Fruit fly (Drosophila melanogaster) whole organism, embryonic: ENCODE measurements around the gene Ptpmeg2.
A peak's percentile ranks its signal among the peaks of the same experiment; 100 is the strongest.

Experiments
- B-H1 ChIP-seq: fragments of 200-800 bp; sonication (Bioruptor generic); IDR thresholded peaks from 3 replicates; pipeline ENCODE4 v1.3.6; 2022; ENCODE audit warnings: missing biosample characterization, missing genetic modification characterization
- B-H2 ChIP-seq: fragments of 200-800 bp; sonication (Bioruptor generic); optimal IDR thresholded peaks from 2 replicates; lab custom pipeline; 2018; ENCODE audit warnings: missing biosample characterization, mild to moderate bottlenecking, missing genetic modification characterization
- BtbVII ChIP-seq: fragments of 200-800 bp; sonication (Bioruptor generic); optimal IDR thresholded peaks from 3 replicates; lab custom pipeline; 2017; ENCODE audit warnings: missing biosample characterization, mild to moderate bottlenecking, missing genetic modification characterization
- CG10431 ChIP-seq: fragments of 200-800 bp; sonication (Bioruptor generic); optimal IDR thresholded peaks from 3 replicates; lab custom pipeline; 2018; ENCODE audit warnings: missing biosample characterization, mild to moderate bottlenecking, missing genetic modification characterization
- CG12236 ChIP-seq: fragments of 200-800 bp; sonication (Bioruptor generic); optimal IDR thresholded peaks from 2 replicates; lab custom pipeline; 2016; ENCODE audit warnings: missing biosample characterization, missing genetic modification characterization
- CG16863 ChIP-seq: fragments of 200-800 bp; sonication (Bioruptor generic); optimal IDR thresholded peaks from 3 replicates; lab custom pipeline; 2016; ENCODE audit warnings: missing biosample characterization, missing genetic modification characterization
- CG1832 ChIP-seq: fragments of 200-800 bp; sonication (Bioruptor generic); optimal IDR thresholded peaks from 2 replicates; lab custom pipeline; 2017; ENCODE audit warnings: missing biosample characterization, mild to moderate bottlenecking, missing genetic modification characterization, inconsistent platforms
- CG18599 ChIP-seq: fragments of 200-800 bp; sonication (Bioruptor generic); optimal IDR thresholded peaks from 3 replicates; lab custom pipeline; 2017; ENCODE audit warnings: missing biosample characterization, missing genetic modification characterization, mild to moderate bottlenecking, moderate library complexity, missing genetic modification reagents
- CG18619 ChIP-seq: fragments of 200-800 bp; sonication (Bioruptor generic); optimal IDR thresholded peaks from 3 replicates; lab custom pipeline; 2017; ENCODE audit warnings: missing biosample characterization, mild to moderate bottlenecking, missing genetic modification characterization
- CG18764 ChIP-seq: fragments of 200-800 bp; sonication (Bioruptor generic); optimal IDR thresholded peaks from 3 replicates; lab custom pipeline; 2016; ENCODE audit warnings: missing biosample characterization, missing genetic modification characterization
- CG2120 ChIP-seq: fragments of 200-800 bp; sonication (Bioruptor generic); optimal IDR thresholded peaks from 3 replicates; lab custom pipeline; 2016; ENCODE audit warnings: missing biosample characterization, missing genetic modification characterization
- CG42726 ChIP-seq: fragments of 200-800 bp; sonication (Bioruptor generic); IDR thresholded peaks from 2 replicates; pipeline ENCODE4 v1.3.6; 2022; ENCODE audit warnings: missing biosample characterization, missing genetic modification characterization; ENCODE audit not compliant: partially characterized antibody
- CG43689 ChIP-seq: fragments of 200-800 bp; sonication (Bioruptor generic); IDR thresholded peaks from 2 replicates; pipeline ENCODE4 v1.3.6; 2022; ENCODE audit warnings: missing biosample characterization, missing genetic modification characterization
- CG4707 ChIP-seq: fragments of 200-800 bp; sonication (Bioruptor generic); optimal IDR thresholded peaks from 2 replicates; lab custom pipeline; 2018; ENCODE audit warnings: missing biosample characterization, mild to moderate bottlenecking, missing genetic modification characterization, moderate library complexity
- CG4820 ChIP-seq: fragments of 200-800 bp; sonication (Bioruptor generic); optimal IDR thresholded peaks from 3 replicates; lab custom pipeline; 2016; ENCODE audit warnings: missing biosample characterization, missing genetic modification characterization
- CG6813 ChIP-seq: fragments of 200-800 bp; sonication (Bioruptor generic); optimal IDR thresholded peaks from 2 replicates; lab custom pipeline; 2017; ENCODE audit warnings: missing biosample characterization, missing genetic modification characterization, mild to moderate bottlenecking, moderate library complexity, missing genetic modification reagents
- CG6854 ChIP-seq: fragments of 200-800 bp; sonication (Bioruptor generic); optimal IDR thresholded peaks from 3 replicates; lab custom pipeline; 2017; ENCODE audit warnings: missing biosample characterization, mild to moderate bottlenecking, missing genetic modification characterization
- CG7271 ChIP-seq: fragments of 200-800 bp; sonication (Bioruptor generic); optimal IDR thresholded peaks from 2 replicates; lab custom pipeline; 2018; ENCODE audit warnings: missing biosample characterization, mild to moderate bottlenecking, missing genetic modification characterization, moderate library complexity
- CG7786 ChIP-seq: fragments of 200-800 bp; sonication (Bioruptor generic); optimal IDR thresholded peaks from 2 replicates; lab custom pipeline; 2016; ENCODE audit warnings: missing biosample characterization, missing genetic modification characterization
- CG9609 ChIP-seq: fragments of 200-800 bp; sonication (Bioruptor generic); optimal IDR thresholded peaks from 3 replicates; lab custom pipeline; 2016; ENCODE audit warnings: missing biosample characterization, missing genetic modification characterization
- CrebB ChIP-seq: fragments of 200-800 bp; sonication (Bioruptor generic); optimal IDR thresholded peaks from 3 replicates; lab custom pipeline; 2018; ENCODE audit warnings: missing biosample characterization, mild to moderate bottlenecking, missing genetic modification characterization
- HmgZ ChIP-seq: fragments of 200-800 bp; sonication (Bioruptor generic); optimal IDR thresholded peaks from 2 replicates; lab custom pipeline; 2018; ENCODE audit warnings: missing biosample characterization, mild to moderate bottlenecking, missing genetic modification characterization
- Lhr ChIP-seq: fragments of 200-800 bp; sonication (Bioruptor generic); optimal IDR thresholded peaks from 3 replicates; lab custom pipeline; 2017; ENCODE audit warnings: mild to moderate bottlenecking, missing biosample characterization, missing genetic modification reagents, missing genetic modification characterization
- MTF-1 ChIP-seq: fragments of 200-800 bp; sonication (Bioruptor generic); optimal IDR thresholded peaks from 2 replicates; lab custom pipeline; 2018; ENCODE audit warnings: missing biosample characterization, mild to moderate bottlenecking, missing genetic modification characterization, borderline replicate concordance
- NFAT ChIP-seq: fragments of 200-800 bp; sonication (Bioruptor generic); IDR thresholded peaks from 2 replicates; pipeline ENCODE4 v1.3.6; 2022; ENCODE audit warnings: missing biosample characterization, missing genetic modification characterization
- Neu2 ChIP-seq: fragments of 200-800 bp; sonication (Bioruptor generic); optimal IDR thresholded peaks from 3 replicates; lab custom pipeline; 2016; ENCODE audit warnings: missing biosample characterization, missing genetic modification characterization, borderline replicate concordance
- Nf-YC ChIP-seq: fragments of 200-800 bp; optimal IDR thresholded peaks from 3 replicates; lab custom pipeline; 2019; ENCODE audit warnings: missing biosample characterization, mild to moderate bottlenecking, missing genetic modification characterization, moderate library complexity
- Ssrp ChIP-seq: fragments of 200-800 bp; sonication (Bioruptor generic); optimal IDR thresholded peaks from 2 replicates; lab custom pipeline; 2018; ENCODE audit warnings: missing biosample characterization, mild to moderate bottlenecking, missing genetic modification characterization, moderate library complexity
- Vsx1 ChIP-seq: fragments of 200-800 bp; sonication (Bioruptor generic); optimal IDR thresholded peaks from 2 replicates; lab custom pipeline; 2017; ENCODE audit warnings: missing biosample characterization, mild to moderate bottlenecking, missing genetic modification characterization, missing genetic modification reagents
- Xrp1 ChIP-seq: fragments of 200-800 bp; sonication (Bioruptor generic); IDR thresholded peaks from 2 replicates; pipeline ENCODE4 v1.3.6; 2022; ENCODE audit warnings: missing biosample characterization, missing genetic modification characterization
- ash1 ChIP-seq: fragments of 200-800 bp; sonication (Bioruptor generic); optimal IDR thresholded peaks from 2 replicates; lab custom pipeline; 2018; ENCODE audit warnings: missing biosample characterization, mild to moderate bottlenecking, missing genetic modification characterization
- ato ChIP-seq: fragments of 200-800 bp; sonication (Bioruptor generic); IDR thresholded peaks from 2 replicates; pipeline ENCODE4 v1.3.6; 2022; ENCODE audit warnings: missing biosample characterization, missing genetic modification characterization; ENCODE audit not compliant: partially characterized antibody
- bbx ChIP-seq: fragments of 200-800 bp; sonication (Bioruptor generic); IDR thresholded peaks from 2 replicates; pipeline ENCODE4 v1.3.6; 2022; ENCODE audit warnings: missing biosample characterization, missing genetic modification characterization; ENCODE audit not compliant: partially characterized antibody
- bigmax ChIP-seq: fragments of 200-800 bp; sonication (Bioruptor generic); optimal IDR thresholded peaks from 2 replicates; lab custom pipeline; 2018; ENCODE audit warnings: missing biosample characterization, mild to moderate bottlenecking, missing genetic modification characterization
- chm ChIP-seq: fragments of 200-800 bp; sonication (Bioruptor generic); IDR thresholded peaks from 2 replicates; pipeline ENCODE4 v1.3.6; 2022; ENCODE audit warnings: missing biosample characterization, missing genetic modification characterization
- dimm ChIP-seq: fragments of 200-800 bp; sonication (Bioruptor generic); IDR thresholded peaks from 2 replicates; pipeline ENCODE4 v1.3.6; 2022; ENCODE audit warnings: missing biosample characterization, missing genetic modification characterization
- jumu ChIP-seq: fragments of 200-800 bp; sonication (Bioruptor generic); optimal IDR thresholded peaks from 3 replicates; lab custom pipeline; 2016; ENCODE audit warnings: missing biosample characterization, missing genetic modification characterization
- klu ChIP-seq: fragments of 200-800 bp; sonication (Bioruptor generic); IDR thresholded peaks from 2 replicates; pipeline ENCODE4 v1.3.6; 2022; ENCODE audit warnings: missing biosample characterization, missing genetic modification characterization
- lilli ChIP-seq: fragments of 200-800 bp; sonication (Bioruptor generic); optimal IDR thresholded peaks from 3 replicates; lab custom pipeline; 2016; ENCODE audit warnings: missing biosample characterization, missing genetic modification characterization
- maf-S ChIP-seq: fragments of 200-800 bp; sonication (Bioruptor generic); optimal IDR thresholded peaks from 2 replicates; lab custom pipeline; 2016; ENCODE audit warnings: missing biosample characterization, missing genetic modification characterization
- nom ChIP-seq: fragments of 200-800 bp; sonication (Bioruptor generic); optimal IDR thresholded peaks from 2 replicates; lab custom pipeline; 2017; ENCODE audit warnings: missing biosample characterization, missing genetic modification characterization, mild to moderate bottlenecking, moderate library complexity, missing genetic modification reagents
- ro ChIP-seq: fragments of 200-800 bp; sonication (Bioruptor generic); IDR thresholded peaks from 2 replicates; pipeline ENCODE4 v1.3.6; 2022; ENCODE audit warnings: missing biosample characterization, missing genetic modification characterization
- seq ChIP-seq: fragments of 200-800 bp; sonication (Bioruptor generic); IDR thresholded peaks from 2 replicates; pipeline ENCODE4 v1.3.6; 2022; ENCODE audit warnings: missing biosample characterization, missing genetic modification characterization
- tin ChIP-seq: fragments of 200-800 bp; sonication (Bioruptor generic); optimal IDR thresholded peaks from 3 replicates; lab custom pipeline; 2016; ENCODE audit warnings: missing biosample characterization, missing genetic modification characterization
- tio ChIP-seq: fragments of 200-800 bp; sonication (Bioruptor generic); optimal IDR thresholded peaks from 2 replicates; lab custom pipeline; 2017; ENCODE audit warnings: missing biosample characterization, missing genetic modification characterization, inconsistent platforms
- ttk ChIP-seq: fragments of 200-800 bp; sonication (Bioruptor generic); IDR thresholded peaks from 2 replicates; pipeline ENCODE4 v2.1.2; 2022; ENCODE audit warnings: missing biosample characterization, missing genetic modification characterization
- wdn ChIP-seq: fragments of 200-800 bp; sonication (Bioruptor generic); IDR thresholded peaks from 2 replicates; pipeline ENCODE4 v1.3.6; 2022; ENCODE audit warnings: missing biosample characterization, missing genetic modification characterization
- zen2 ChIP-seq: fragments of 200-800 bp; sonication (Bioruptor generic); IDR thresholded peaks from 3 replicates; pipeline ENCODE4 v1.3.6; 2022; ENCODE audit warnings: missing biosample characterization, missing genetic modification characterization; ENCODE audit not compliant: partially characterized antibody

Gene Ptpmeg2

dm6 chrX:9578696-9579509 lies 80.0 kb downstream of the Ptpmeg2 start (continued):
- TF ChIP-seq klu (GFP tag; lab: Robert Waterston, UW) (peak; percentile 96), Lhr (GFP tag; lab: Kevin White, UChicago) (peak; percentile 97), Vsx1 (GFP tag; lab: Kevin White, UChicago) (peak; percentile 95), CG43689 (peak; percentile 94), chm (peak; percentile 99), ttk (GFP tag; lab: Robert Waterston, UW) (peak; percentile 98), CG18764 (GFP tag; lab: Kevin White, UChicago) (peak; percentile 94), seq (GFP tag; lab: Robert Waterston, UW) (peak; percentile 97), ro (GFP tag; lab: Robert Waterston, UW) (peak; percentile 98), CG4820 (peak; percentile 97), CrebB (tag; lab: Kevin White, UChicago) (peak; percentile 95), dimm (GFP tag; lab: Robert Waterston, UW) (peak; percentile 98), CG4707 (GFP tag; lab: Kevin White, UChicago) (peak; percentile 96), CG42726 (GFP tag; lab: Robert Waterston, UW) (no peak), CG1832 (GFP tag; lab: Kevin White, UChicago) (peak; percentile 84), ato (GFP tag; lab: Robert Waterston, UW) (no peak), CG7271 (tag; lab: Kevin White, UChicago) (peak; percentile 86), wdn (GFP tag; lab: Robert Waterston, UW) (peak; percentile 98), B-H2 (GFP tag; lab: Kevin White, UChicago) (peak; percentile 67), NFAT (GFP tag; lab: Robert Waterston, UW) (peak; percentile 99), ash1 (peak; percentile 89), bigmax (peak; percentile 59), nom (GFP tag; lab: Kevin White, UChicago) (peak; percentile 96), CG16863 (GFP tag; lab: Kevin White, UChicago) (peak; percentile 99), CG18599 (GFP tag; lab: Kevin White, UChicago) (peak; percentile 98), B-H1 (GFP tag; lab: Robert Waterston, UW) (peak; percentile 97), CG10431 (GFP tag; lab: Kevin White, UChicago) (peak; percentile 92), Neu2 (GFP tag; lab: Kevin White, UChicago) (peak; percentile 94), bbx (no peak), CG12236 (peak; percentile 96), Nf-YC (tag; lab: Kevin White, UChicago) (peak; percentile 60), maf-S (GFP tag; lab: Kevin White, UChicago) (peak; percentile 98), CG6854 (GFP tag; lab: Kevin White, UChicago) (peak; percentile 93), CG2120 (GFP tag; lab: Kevin White, UChicago) (peak; percentile 99), jumu (GFP tag; lab: Kevin White, UChicago) (peak; percentile 99), CG9609 (peak; percentile 98), tin (GFP tag; lab: Kevin White, UChicago) (peak; percentile 99), lilli (peak; percentile 99), CG18619 (GFP tag; lab: Kevin White, UChicago) (peak; percentile 98), CG7786 (GFP tag; lab: Kevin White, UChicago) (peak; percentile 99), tio (peak; percentile 97), Xrp1 (GFP tag; lab: Robert Waterston, UW) (peak; percentile 100), BtbVII (GFP tag; lab: Kevin White, UChicago) (peak; percentile 95), CG6813 (GFP tag; lab: Kevin White, UChicago) (peak; percentile 97), zen2 (GFP tag; lab: Robert Waterston, UW) (no peak), Ssrp (peak; percentile 99), MTF-1 (GFP tag; lab: Kevin White, UChicago) (peak; percentile 95), HmgZ (peak; percentile 97)
